Fruit fly (Drosophila melanogaster) ovary, adult (tissue): ENCODE data around the gene CG10338.

Source experiments
- CG17801 ChIP-seq: fragments of 200-800 bp; optimal IDR thresholded peaks from 2 replicates; lab custom pipeline; 2019; ENCODE audit warnings: missing biosample characterization, mild to moderate bottlenecking, missing genetic modification characterization, moderate library complexity; ENCODE audit not compliant: partially characterized antibody

The CG10338 gene

DNA sequence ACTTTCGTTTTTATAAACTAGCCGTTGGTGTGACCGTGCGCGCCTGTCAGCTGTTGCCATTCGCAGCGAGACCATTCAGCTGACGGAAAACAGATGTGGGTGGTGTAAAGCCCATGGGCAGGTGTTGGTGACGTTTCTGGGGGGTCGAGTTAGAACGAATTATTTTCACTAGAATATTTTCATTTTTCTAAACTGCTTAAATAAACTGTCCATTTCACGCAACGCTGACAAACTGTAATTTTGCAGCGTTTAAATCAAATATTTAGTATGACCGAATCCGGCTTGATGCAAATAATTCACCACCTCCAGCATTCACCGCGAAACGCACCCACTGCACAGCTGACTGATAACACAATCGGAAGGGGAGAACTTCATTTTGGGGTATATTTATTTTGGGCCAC, at the start of gene CG10338, which contains the start of gene CG10383:
Gene CG10338 (plus strand): TSS at position 261 of the 401 bp plus-strand sequence.
Gene CG10383 (minus strand): TSS at position 199 of the 401 bp plus-strand sequence.
- peak; percentile 68 for TF ChIP-seq CG17801 (GFP tag; lab: Kevin White, UChicago)

DNA sequence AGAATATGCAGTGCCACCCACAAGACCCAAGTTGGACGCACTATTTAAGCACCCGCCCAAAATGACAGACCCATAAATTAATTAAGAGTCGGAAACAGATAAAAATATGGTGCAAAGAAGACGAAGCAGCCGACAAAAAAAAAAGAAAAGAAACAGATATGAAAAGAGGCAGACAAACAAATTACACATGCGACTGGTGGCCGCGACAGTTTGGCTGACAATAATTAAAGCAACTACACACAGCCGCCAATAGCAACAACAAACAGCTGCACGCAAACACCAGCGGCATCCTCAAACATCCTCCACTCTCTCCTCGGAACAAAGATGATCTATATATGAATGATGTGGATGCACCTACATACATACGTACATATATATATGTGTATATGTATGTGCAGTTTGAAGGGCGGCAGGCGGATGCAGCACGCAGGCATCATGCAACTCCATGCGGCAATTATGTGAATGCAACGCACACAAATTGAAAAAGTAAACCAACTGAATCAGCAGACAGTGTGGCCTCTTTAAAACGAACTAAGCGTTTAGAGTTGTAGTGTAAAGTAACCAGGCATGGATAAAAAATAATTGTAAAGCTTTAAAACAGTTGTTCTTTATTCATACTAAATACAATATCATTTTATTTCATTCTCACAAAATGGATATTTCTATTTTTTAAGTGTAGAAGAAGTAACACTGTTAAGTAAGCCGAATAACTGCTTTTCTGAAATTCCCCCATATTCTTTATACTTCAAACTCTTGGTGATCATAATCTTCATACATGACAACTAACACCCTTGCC, 47.4 kb upstream of the CG10338 start:
- TF ChIP-seq CG17801 (GFP tag; lab: Kevin White, UChicago), result no peak

dm6 chr2L:18652663-18653327, 42.7 kb upstream of the CG10338 start, which contains the start of gene Cyp310a1:
TSS of gene Cyp310a1 (minus strand) at chr2L:18653010.
- TF ChIP-seq CG17801 (GFP tag; lab: Kevin White, UChicago), result no peak

- no peak for TF ChIP-seq CG17801 (GFP tag; lab: Kevin White, UChicago)
These were observed 42.2 kb upstream of the CG10338 start for dm6 chr2L:18653328-18653675.

DNA sequence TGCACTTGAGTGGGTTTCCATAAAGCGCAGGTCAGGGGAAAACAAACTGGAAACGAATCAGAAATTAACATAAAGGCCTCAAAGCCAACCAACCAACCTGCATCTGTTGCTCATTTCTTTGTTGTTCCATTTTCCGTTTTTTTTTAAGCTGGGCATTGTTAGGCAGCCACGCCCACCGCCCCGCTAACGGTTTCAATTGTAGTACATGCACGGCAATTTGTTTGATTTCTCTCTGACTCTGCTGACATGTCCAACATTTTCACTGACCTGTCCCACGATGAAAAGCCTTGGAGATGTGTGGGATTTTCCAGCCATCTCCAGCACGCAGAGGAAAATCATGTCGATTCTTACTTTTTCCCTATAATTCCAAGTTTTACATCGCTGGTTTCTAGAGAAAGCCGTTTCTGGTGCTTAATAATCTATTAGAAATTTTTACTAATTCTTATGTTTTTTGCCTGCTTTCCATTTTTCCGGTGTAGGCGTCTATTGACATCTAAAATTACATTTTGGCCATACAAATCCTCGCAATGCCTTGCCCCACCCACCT, 38.7 kb upstream of the CG10338 start:
- TF ChIP-seq CG17801 (GFP tag; lab: Kevin White, UChicago), result no peak

dm6 chr2L:18658108-18658507, 37.4 kb upstream of the CG10338 start:
- TF ChIP-seq CG17801 (GFP tag; lab: Kevin White, UChicago), result no peak

DNA sequence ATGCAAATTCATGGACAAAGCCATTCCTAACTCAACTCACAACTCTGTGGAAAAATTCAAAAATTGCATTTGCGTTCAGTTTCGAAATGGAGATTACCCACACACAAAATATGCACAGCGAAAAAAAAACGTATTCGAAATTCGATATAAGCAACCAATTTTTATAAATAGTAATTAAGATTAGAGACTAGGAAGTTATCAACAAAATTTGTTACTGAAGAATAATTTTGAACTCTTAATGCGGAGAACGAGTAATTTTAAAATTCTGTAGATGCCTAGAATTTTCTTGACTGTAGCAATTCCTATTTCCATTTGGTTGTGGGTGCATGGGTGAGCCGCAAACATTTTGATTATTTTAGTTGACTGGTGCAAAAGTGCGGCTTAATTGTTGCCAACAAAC, 32.1 kb upstream of the CG10338 start:
- TF ChIP-seq CG17801 (GFP tag; lab: Kevin White, UChicago), result no peak

DNA sequence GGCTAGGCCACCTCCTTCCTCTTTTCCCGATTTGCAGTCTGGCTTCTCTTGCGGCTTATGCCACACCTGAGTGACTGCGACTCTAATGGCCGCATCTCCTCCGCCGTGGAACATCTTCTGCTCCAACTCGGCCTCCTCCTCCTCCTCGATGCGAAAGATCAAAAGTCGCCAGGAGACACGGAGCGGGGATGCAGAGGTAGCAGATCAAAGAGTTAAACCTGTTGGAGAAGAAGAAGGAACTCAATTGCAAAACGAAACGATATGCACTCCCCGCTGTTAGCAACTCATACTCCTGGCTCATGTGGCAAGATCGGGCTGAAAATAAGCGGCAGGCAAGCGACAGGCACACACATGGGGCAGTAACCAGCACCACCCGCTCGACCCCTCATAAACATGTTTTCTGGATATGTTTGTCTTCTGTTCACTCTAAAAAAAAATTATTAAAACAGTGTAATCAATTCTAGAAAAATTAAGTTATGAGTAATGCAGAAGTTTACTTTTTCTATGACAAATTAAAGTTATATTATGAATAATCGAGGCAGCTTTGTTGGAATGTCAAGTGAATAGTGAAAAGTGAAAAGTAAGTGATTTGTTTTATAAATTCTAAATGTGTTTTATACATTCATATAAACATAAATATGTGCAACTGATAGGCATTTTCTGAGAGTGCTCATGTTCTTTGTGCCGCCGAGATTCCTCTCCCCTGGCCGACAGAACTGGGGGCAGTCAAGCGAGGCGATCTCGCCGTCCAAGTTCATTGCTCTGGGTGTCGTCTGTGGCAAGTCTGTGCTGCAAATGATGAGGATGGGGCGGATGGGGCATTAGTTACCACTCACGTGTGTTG, 30.5 kb upstream of the CG10338 start:
- no peak for TF ChIP-seq CG17801 (GFP tag; lab: Kevin White, UChicago)

dm6 chr2L:18665952-18666606, 29.4 kb upstream of the CG10338 start:
- TF ChIP-seq CG17801 (GFP tag; lab: Kevin White, UChicago), result no peak

dm6 chr2L:18671146-18671545, 24.3 kb upstream of the CG10338 start, which contains the start of gene CG43338:
TSS of gene CG43338 (minus strand) at chr2L:18671246.
- no peak for TF ChIP-seq CG17801 (GFP tag; lab: Kevin White, UChicago)

DNA sequence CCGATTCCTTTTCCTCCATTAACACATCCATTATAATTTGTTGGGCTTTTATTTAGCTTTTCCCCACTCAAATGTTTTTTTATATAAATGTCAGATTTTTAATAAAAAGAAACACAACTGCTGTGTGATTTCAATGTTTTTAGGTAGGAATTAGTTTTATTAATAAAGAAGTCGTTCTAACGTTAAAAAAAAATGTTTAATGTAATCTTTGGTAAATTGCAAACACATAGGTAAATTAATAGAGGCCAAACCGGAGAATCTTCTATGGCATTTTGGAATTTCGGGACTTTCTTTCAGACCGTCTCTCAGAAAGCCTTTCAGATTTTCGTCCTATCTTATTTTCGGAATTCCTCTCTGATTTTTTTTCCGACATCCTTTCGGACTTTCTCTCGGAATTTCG, 22.3 kb upstream of the CG10338 start, which contains the start of gene CG43339:
Gene CG43339 (minus strand): TSS at position 101 of the 400 bp plus-strand sequence.
- no peak for TF ChIP-seq CG17801 (GFP tag; lab: Kevin White, UChicago)

dm6 chr2L:18674994-18675393, 20.5 kb upstream of the CG10338 start, which contains the start of gene Mst36Fb:
TSS of gene Mst36Fb (minus strand) at chr2L:18675094.
- no peak for TF ChIP-seq CG17801 (GFP tag; lab: Kevin White, UChicago)

- TF ChIP-seq CG17801 (GFP tag; lab: Kevin White, UChicago), result peak; percentile 4
These were observed 18.3 kb upstream of the CG10338 start, which contains the start of the genes Mst36Fa and CG31751 for dm6 chr2L:18676948-18677820. TSS of gene Mst36Fa (minus strand) at chr2L:18676998. TSS of gene CG31751 (plus strand) at chr2L:18677221.
